Fruit fly (Drosophila melanogaster): ENCODE results near the gene Fdx2.

The Fdx2 gene

dm6 chr3L:4292120-4292697, at the start of gene Fdx2, which contains the start of gene CG15012 (continued):
- TF ChIP-seq danr (GFP tag; IDR thresholded peaks at IDR 0.05) (no peak), Hr78 (GFP tag; optimal IDR thresholded peaks at IDR 0.05) (no peak), CG31365 (tag; optimal IDR thresholded peaks at IDR 0.05) (no peak), CG16863 (GFP tag; optimal IDR thresholded peaks at IDR 0.05) (no peak), HmgD (GFP tag; optimal IDR thresholded peaks at IDR 0.05) (peak; percentile 17), NfI (GFP tag; optimal IDR thresholded peaks at IDR 0.05) (no peak), CG10366 (GFP tag; IDR thresholded peaks at IDR 0.05) (peak; percentile 44), D19A (tag; optimal IDR thresholded peaks at IDR 0.05) (no peak), CG12236 (GFP tag; optimal IDR thresholded peaks at IDR 0.05) (no peak), gem (tag; optimal IDR thresholded peaks at IDR 0.05) (no peak), CG18764 (GFP tag; optimal IDR thresholded peaks at IDR 0.05) (no peak), gro (GFP tag; optimal IDR thresholded peaks at IDR 0.05) (peak; percentile 46), CG1233 (GFP tag; optimal IDR thresholded peaks at IDR 0.05) (no peak), CG8089 (GFP tag; optimal IDR thresholded peaks at IDR 0.05) (no peak), seq (GFP tag; IDR thresholded peaks at IDR 0.05) (no peak), gcm2 (GFP tag; optimal IDR thresholded peaks at IDR 0.05) (no peak), fru (optimal IDR thresholded peaks at IDR 0.05) (no peak), disco-r (GFP tag; optimal IDR thresholded peaks at IDR 0.05) (no peak), toy (GFP tag; IDR thresholded peaks at IDR 0.05) (no peak), Ets65A (GFP tag) (peak; percentile 77), Spps (tag; optimal IDR thresholded peaks at IDR 0.05) (no peak), tio (GFP tag; optimal IDR thresholded peaks at IDR 0.05) (no peak), bcd (GFP tag; optimal IDR thresholded peaks at IDR 0.05) (no peak), slp2 (GFP tag; optimal IDR thresholded peaks at IDR 0.05) (no peak), ci (GFP tag; IDR thresholded peaks at IDR 0.05) (peak; percentile 13; the same call in 1 of the 3 replicates), CG4360 (GFP tag; IDR thresholded peaks at IDR 0.05) (peak; percentile 32; the same call in 1 of the 2 replicates), nau (GFP tag; optimal IDR thresholded peaks at IDR 0.05) (no peak), jigr1 (GFP tag; IDR thresholded peaks at IDR 0.05) (no peak), tna (GFP tag; IDR thresholded peaks at IDR 0.05; ENCODE audit: partially characterized antibody) (no peak), CG32772 (GFP tag; IDR thresholded peaks at IDR 0.05) (no peak), CG2889 (GFP tag; IDR thresholded peaks at IDR 0.05) (no peak), ewg (GFP tag; optimal IDR thresholded peaks at IDR 0.05) (no peak), cato (GFP tag; optimal IDR thresholded peaks at IDR 0.05; ENCODE audit: borderline replicate concordance) (no peak), CG7357 (GFP tag; IDR thresholded peaks at IDR 0.05) (peak; percentile 98), slbo (GFP tag; IDR thresholded peaks at IDR 0.05) (peak; percentile 29; the same call in 1 of the 2 replicates), CG3838 (GFP tag; optimal IDR thresholded peaks at IDR 0.05) (no peak), CG4282 (GFP tag; optimal IDR thresholded peaks at IDR 0.05) (no peak), Atf3 (GFP tag; optimal IDR thresholded peaks at IDR 0.05) (no peak), CG5245 (GFP tag; optimal IDR thresholded peaks at IDR 0.05) (no peak), Lim3 (GFP tag; IDR thresholded peaks at IDR 0.05) (no peak), trh (GFP tag; optimal IDR thresholded peaks at IDR 0.05) (no peak), insv (GFP tag; optimal IDR thresholded peaks at IDR 0.05) (no peak), Ssrp (tag; optimal IDR thresholded peaks at IDR 0.05) (no peak), CG9932 (GFP tag; IDR thresholded peaks at IDR 0.05) (no peak), tap (tag; optimal IDR thresholded peaks at IDR 0.05) (no peak), tgo (GFP tag; IDR thresholded peaks at IDR 0.05) (no peak), tin (GFP tag; optimal IDR thresholded peaks at IDR 0.05) (no peak), CG10209 (GFP tag; optimal IDR thresholded peaks at IDR 0.05) (no peak), CG13287 (GFP tag; IDR thresholded peaks at IDR 0.05; ENCODE audit: partially characterized antibody) (peak; percentile 56; the same call in 1 of the 2 replicates), CG14050 (GFP tag; IDR thresholded peaks at IDR 0.05) (no peak), grn (GFP tag; optimal IDR thresholded peaks at IDR 0.05) (no peak), CG1602 (GFP tag; optimal IDR thresholded peaks at IDR 0.05) (no peak)
